Worm (Caenorhabditis elegans) whole organism, L2 larva: Measurements from ENCODE around the gene ttr-1.

ENCODE experiments used
- R02D3.7 ChIP-seq: fragments of 150-350 bp; optimal IDR thresholded peaks from 2 replicates; lab custom pipeline; 2014; ENCODE audit warnings: missing biosample characterization, missing genetic modification characterization
- ZK546.5 ChIP-seq: sonication (generic microtip); optimal IDR thresholded peaks from 2 replicates; lab custom pipeline; 2017; ENCODE audit warnings: missing biosample characterization, missing genetic modification characterization
- alr-1 ChIP-seq: fragments of 150-350 bp; optimal IDR thresholded peaks from 2 replicates; lab custom pipeline; 2014; ENCODE audit warnings: missing biosample characterization, missing genetic modification characterization
- fos-1 ChIP-seq: fragments of 150-350 bp; optimal IDR thresholded peaks from 2 replicates; lab custom pipeline; 2014; ENCODE audit warnings: missing biosample characterization, missing genetic modification characterization
- gmeb-1 ChIP-seq: fragments of 150-350 bp; optimal IDR thresholded peaks from 2 replicates; lab custom pipeline; 2014; ENCODE audit warnings: missing biosample characterization, missing genetic modification characterization
- lin-13 ChIP-seq: fragments of 150-350 bp; optimal IDR thresholded peaks from 2 replicates; lab custom pipeline; 2014; ENCODE audit warnings: missing biosample characterization, missing genetic modification reagents, missing genetic modification characterization
- mbf-1 ChIP-seq: sonication (generic microtip); optimal IDR thresholded peaks from 2 replicates; lab custom pipeline; 2017; ENCODE audit warnings: missing biosample characterization, missing genetic modification characterization
- mdl-1 ChIP-seq, 2 experiments: fragments of 150-350 bp in 1 of 2; sonication (generic microtip) in 1 of 2; optimal IDR thresholded peaks; 2 replicates each; lab custom pipeline; 2017; ENCODE audit warnings: missing biosample characterization in 2 of 2, missing genetic modification characterization in 2 of 2
- nhr-11 ChIP-seq: fragments of 150-350 bp; optimal IDR thresholded peaks from 2 replicates; lab custom pipeline; 2014; ENCODE audit warnings: missing biosample characterization, missing genetic modification characterization
- nhr-12 ChIP-seq: fragments of 150-350 bp; optimal IDR thresholded peaks from 2 replicates; lab custom pipeline; 2014; ENCODE audit warnings: missing biosample characterization, missing genetic modification characterization
- nhr-21 ChIP-seq: fragments of 150-350 bp; optimal IDR thresholded peaks from 2 replicates; lab custom pipeline; 2014; ENCODE audit warnings: missing biosample characterization, missing genetic modification characterization
- nhr-23 ChIP-seq: fragments of 150-350 bp; optimal IDR thresholded peaks from 2 replicates; lab custom pipeline; 2014; ENCODE audit warnings: missing biosample characterization, missing genetic modification reagents, missing genetic modification characterization
- nhr-6 ChIP-seq: fragments of 150-350 bp; optimal IDR thresholded peaks from 2 replicates; lab custom pipeline; 2014; ENCODE audit warnings: missing biosample characterization, missing genetic modification characterization
- nhr-77 ChIP-seq: fragments of 150-350 bp; optimal IDR thresholded peaks from 2 replicates; lab custom pipeline; 2014; ENCODE audit warnings: missing biosample characterization, missing genetic modification characterization
- sma-9 ChIP-seq, 2 experiments: fragments of 150-350 bp in 1 of 2; sonication (generic microtip) in 1 of 2; optimal IDR thresholded peaks; 2 replicates each; lab custom pipeline; 2014 to 2016; ENCODE audit warnings: missing genetic modification characterization in 2 of 2, mild to moderate bottlenecking in 1 of 2, missing biosample characterization in 1 of 2, missing compliant biosample characterization in 1 of 2, missing genetic modification reagents in 1 of 2, moderate library complexity in 1 of 2
- unc-55 ChIP-seq: fragments of 150-350 bp; sonication (generic microtip); optimal IDR thresholded peaks from 3 replicates; lab custom pipeline; 2014; ENCODE audit warnings: missing biosample characterization, missing genetic modification reagents, missing genetic modification characterization
- zag-1 ChIP-seq: fragments of 150-350 bp; optimal IDR thresholded peaks from 2 replicates; lab custom pipeline; 2014; ENCODE audit warnings: missing biosample characterization, missing genetic modification characterization
- ztf-1 ChIP-seq: fragments of 200-800 bp; sonication (Bioruptor generic); conservative IDR thresholded peaks from 2 replicates; pipeline ENCODE4 v1.3.6; 2022; ENCODE audit warnings: missing genetic modification characterization, missing compliant biosample characterization
- ztf-11 ChIP-seq: sonication (generic microtip); optimal IDR thresholded peaks from 2 replicates; lab custom pipeline; 2017; ENCODE audit warnings: missing biosample characterization, missing genetic modification characterization
- ztf-4 ChIP-seq: fragments of 150-350 bp; optimal IDR thresholded peaks from 2 replicates; lab custom pipeline; 2014; ENCODE audit warnings: missing biosample characterization, missing genetic modification characterization

The ttr-1 gene

DNA sequence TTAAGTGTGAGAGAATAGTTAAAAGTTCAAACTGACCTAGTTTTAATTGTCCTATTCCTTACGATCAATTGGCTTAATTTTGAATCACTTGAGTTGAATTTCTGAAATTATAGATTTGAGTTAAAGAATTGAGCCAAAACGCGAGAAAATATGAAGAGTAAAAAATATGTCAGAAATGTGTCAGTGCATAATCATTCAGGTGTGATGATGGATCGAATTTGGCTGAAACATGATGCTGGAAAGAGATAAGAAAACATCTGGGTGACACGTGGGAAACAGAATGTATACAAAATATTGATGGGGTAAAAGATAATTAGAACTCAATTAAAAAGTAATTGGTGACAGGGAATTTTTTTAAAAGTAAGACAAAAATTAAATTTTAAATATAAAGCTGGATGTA lies 44.9 kb downstream of the ttr-1 start, which contains the start of gene R10E12.2:
R10E12.2 (minus strand) TSS at position 101 of the 400 bp plus-strand sequence.
- TF ChIP-seq fos-1 (tag; lab: Kevin White, UChicago) (no peak), mbf-1 (tag; lab: Kevin White, UChicago) (no peak), alr-1 (tag; lab: Kevin White, UChicago) (no peak), lin-13 (no peak), nhr-11 (no peak), ztf-1 (GFP tag; lab: Robert Waterston, UW) (no peak), nhr-23 (no peak), mdl-1 (tag; optimal IDR thresholded peaks at IDR 0.05; lab: Kevin White, UChicago) (no peak), ztf-11 (tag; lab: Kevin White, UChicago) (no peak), gmeb-1 (no peak), sma-9 (GFP tag; optimal IDR thresholded peaks at IDR 0.05; lab: Kevin White, UChicago) (no peak), sma-9 (tag; optimal IDR thresholded peaks at IDR 0.05; lab: Kevin White, UChicago) (no peak), nhr-77 (tag; lab: Kevin White, UChicago) (no peak), nhr-12 (tag; lab: Kevin White, UChicago) (no peak), nhr-6 (tag; lab: Kevin White, UChicago) (no peak), unc-55 (GFP tag; lab: Kevin White, UChicago) (no peak), zag-1 (tag; lab: Kevin White, UChicago) (no peak), ZK546.5 (tag; lab: Kevin White, UChicago) (no peak), nhr-21 (tag; lab: Kevin White, UChicago) (no peak), R02D3.7 (no peak), ztf-4 (no peak)
